Fruit fly (Drosophila melanogaster): ENCODE data around the gene Or71a.

Or71a gene

DNA sequence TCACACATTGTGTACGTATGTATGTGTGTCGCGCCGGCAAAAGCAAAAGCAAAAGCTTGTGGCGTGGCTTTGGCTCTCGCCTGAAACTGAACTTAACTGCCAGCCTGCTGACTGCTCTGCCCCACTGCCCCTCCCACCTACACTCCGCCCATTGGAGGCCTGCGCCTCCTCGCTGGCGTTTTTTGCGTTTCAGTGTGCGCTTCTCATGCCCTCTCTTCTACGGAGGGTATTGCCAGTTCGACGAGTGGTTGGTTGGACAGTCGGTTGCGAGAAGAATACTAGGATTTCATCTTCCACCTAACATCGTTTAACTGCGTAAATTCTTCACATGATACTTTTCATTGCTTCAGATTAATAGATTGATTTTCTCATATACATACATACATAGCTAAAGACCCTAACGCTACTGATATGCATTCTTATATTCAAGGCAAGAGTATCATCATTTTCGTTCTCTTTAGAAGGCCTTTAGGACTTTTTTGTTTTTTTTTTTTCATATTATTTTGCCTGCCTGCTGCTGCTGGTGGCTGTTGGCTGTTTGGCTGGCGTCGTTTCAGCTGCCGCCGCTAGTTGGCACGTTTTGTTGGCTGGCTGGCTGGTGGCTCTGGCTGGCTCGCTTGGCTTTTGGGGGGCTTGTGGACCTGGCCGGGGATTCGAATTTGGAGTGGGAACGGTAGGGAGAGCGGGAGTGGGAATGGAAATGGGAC is 26.8 kb upstream of the Or71a start (continued):
- TF ChIP-seq sna (GFP tag; IDR thresholded peaks at IDR 0.05; ENCODE audit: partially characterized antibody) (no peak), zfh1 (GFP tag; IDR thresholded peaks at IDR 0.05) (no peak; the same call in 2 of the 3 replicates), CG3281 (GFP tag; optimal IDR thresholded peaks at IDR 0.05) (peak; percentile 43), ham (GFP tag; IDR thresholded peaks at IDR 0.05) (no peak), mld (GFP tag; IDR thresholded peaks at IDR 0.05; ENCODE audit: partially characterized antibody) (no peak), CG6813 (GFP tag; optimal IDR thresholded peaks at IDR 0.05) (peak; percentile 31), cg (GFP tag; optimal IDR thresholded peaks at IDR 0.05) (no peak), CG4424 (GFP tag; optimal IDR thresholded peaks at IDR 0.05) (peak; percentile 47), dysf (GFP tag; IDR thresholded peaks at IDR 0.05) (peak; percentile 75), CG3847 (GFP tag; IDR thresholded peaks at IDR 0.05) (peak; percentile 62), Sox100B (GFP tag; optimal IDR thresholded peaks at IDR 0.05) (peak; percentile 50), CG4730 (GFP tag; IDR thresholded peaks at IDR 0.05) (no peak; the same call in 1 of the 2 replicates), CG10565 (GFP tag; optimal IDR thresholded peaks at IDR 0.05) (no peak), Dref (GFP tag; IDR thresholded peaks at IDR 0.05) (no peak), CG13123 (GFP tag; optimal IDR thresholded peaks at IDR 0.05) (no peak), salm (tag; optimal IDR thresholded peaks at IDR 0.05) (peak; percentile 3), HmgD (GFP tag; optimal IDR thresholded peaks at IDR 0.05) (no peak), jing (GFP tag; optimal IDR thresholded peaks at IDR 0.05) (peak; percentile 14), ara (GFP tag; IDR thresholded peaks at IDR 0.05) (peak; percentile 21; the same call in 1 of the 2 replicates), exex (tag; optimal IDR thresholded peaks at IDR 0.05) (no peak), bsh (GFP tag; optimal IDR thresholded peaks at IDR 0.05) (peak; percentile 48 to 87), CG7271 (tag; optimal IDR thresholded peaks at IDR 0.05) (no peak), yki (optimal IDR thresholded peaks at IDR 0.05) (no peak), sisA (GFP tag; IDR thresholded peaks at IDR 0.05) (peak; percentile 61), CG13775 (GFP tag; optimal IDR thresholded peaks at IDR 0.05) (peak; percentile 53), chif (GFP tag; optimal IDR thresholded peaks at IDR 0.05) (peak; percentile 20 to 44), schlank (tag; optimal IDR thresholded peaks at IDR 0.05) (no peak), bowl (GFP tag; IDR thresholded peaks at IDR 0.05) (no peak), btn (GFP tag; optimal IDR thresholded peaks at IDR 0.05) (no peak), CG17186 (GFP tag; optimal IDR thresholded peaks at IDR 0.05) (no peak), jumu (GFP tag; optimal IDR thresholded peaks at IDR 0.05) (peak; percentile 60), mirr (GFP tag; optimal IDR thresholded peaks at IDR 0.05) (no peak), CG1603 (tag; optimal IDR thresholded peaks at IDR 0.05) (peak; percentile 43), Ada2b (GFP tag; IDR thresholded peaks at IDR 0.05) (no peak), CG9932 (GFP tag; IDR thresholded peaks at IDR 0.05) (peak; percentile 60), CG18011 (GFP tag; optimal IDR thresholded peaks at IDR 0.05) (peak; percentile 17), CG8765 (GFP tag; IDR thresholded peaks at IDR 0.05) (no peak), CG17912 (GFP tag; optimal IDR thresholded peaks at IDR 0.05) (no peak), her (GFP tag; optimal IDR thresholded peaks at IDR 0.05) (peak; percentile 49), peb (GFP tag; IDR thresholded peaks at IDR 0.05) (peak; percentile 56), grn (GFP tag; optimal IDR thresholded peaks at IDR 0.05) (no peak), CG1602 (GFP tag; optimal IDR thresholded peaks at IDR 0.05) (peak; percentile 11), sc (optimal IDR thresholded peaks at IDR 0.05) (no peak), sc (GFP tag; optimal IDR thresholded peaks at IDR 0.05) (no peak), Camta (GFP tag; optimal IDR thresholded peaks at IDR 0.05) (peak; percentile 45), dati (GFP tag; IDR thresholded peaks at IDR 0.05) (no peak), sqz (GFP tag; optimal IDR thresholded peaks at IDR 0.05) (peak; percentile 86), crc (GFP tag; optimal IDR thresholded peaks at IDR 0.05) (peak; percentile 16), Sox102F (GFP tag; optimal IDR thresholded peaks at IDR 0.05) (peak; percentile 71), CG6854 (GFP tag; optimal IDR thresholded peaks at IDR 0.05) (peak; percentile 76), org-1 (GFP tag; optimal IDR thresholded peaks at IDR 0.05) (peak; percentile 48)
